Fruit fly (Drosophila melanogaster): ENCODE data around the gene CG16762.

The CG16762 gene

dm6 chr3L:2468509-2468908 lies 6.9 kb downstream of the CG16762 start (continued):
- TF ChIP-seq nerfin-1 (tag; optimal IDR thresholded peaks at IDR 0.05) (no peak), CG7839 (tag; optimal IDR thresholded peaks at IDR 0.05) (no peak), dmrt11E (tag; optimal IDR thresholded peaks at IDR 0.05) (peak; percentile 75), Rx (GFP tag; IDR thresholded peaks at IDR 0.05) (no peak), scrt (GFP tag; optimal IDR thresholded peaks at IDR 0.05) (no peak), ro (GFP tag; IDR thresholded peaks at IDR 0.05) (no peak), Chrac-16 (GFP tag; optimal IDR thresholded peaks at IDR 0.05) (no peak), prd (optimal IDR thresholded peaks at IDR 0.05) (no peak), prd (GFP tag; IDR thresholded peaks at IDR 0.05) (no peak), Eip74EF (GFP tag; optimal IDR thresholded peaks at IDR 0.05) (no peak), CG4404 (GFP tag; IDR thresholded peaks at IDR 0.05) (no peak), vnd (GFP tag; IDR thresholded peaks at IDR 0.05; ENCODE audit: partially characterized antibody) (no peak), gt (GFP tag; IDR thresholded peaks at IDR 0.05) (no peak), hkb (optimal IDR thresholded peaks at IDR 0.05) (no peak), hkb (GFP tag; IDR thresholded peaks at IDR 0.05) (no peak), CG14710 (tag; optimal IDR thresholded peaks at IDR 0.05) (peak; percentile 53), CG9437 (GFP tag; optimal IDR thresholded peaks at IDR 0.05) (no peak), Hey (tag; optimal IDR thresholded peaks at IDR 0.05) (no peak), pho (GFP tag; optimal IDR thresholded peaks at IDR 0.05) (no peak), Dip2 (GFP tag; IDR thresholded peaks at IDR 0.05) (no peak), Asciz (GFP tag; optimal IDR thresholded peaks at IDR 0.05) (peak; percentile 7), sug (tag; optimal IDR thresholded peaks at IDR 0.05) (no peak), sens (GFP tag) (peak; percentile 91), Pdp1 (GFP tag; optimal IDR thresholded peaks at IDR 0.05) (no peak), Opbp (GFP tag; IDR thresholded peaks at IDR 0.05; ENCODE audit: partially characterized antibody) (no peak), H15 (GFP tag; IDR thresholded peaks at IDR 0.05) (no peak), gce (GFP tag; IDR thresholded peaks at IDR 0.05) (no peak), CG31388 (GFP tag; optimal IDR thresholded peaks at IDR 0.05) (no peak), CG3407 (GFP tag; optimal IDR thresholded peaks at IDR 0.05) (peak; percentile 33), CG17361 (GFP tag; IDR thresholded peaks at IDR 0.05) (no peak), CG12104 (GFP tag; optimal IDR thresholded peaks at IDR 0.05) (no peak), ftz-f1 (GFP tag; optimal IDR thresholded peaks at IDR 0.05) (no peak), CG8478 (optimal IDR thresholded peaks at IDR 0.05) (no peak), phol (tag; optimal IDR thresholded peaks at IDR 0.05) (no peak), CG31441 (GFP tag; IDR thresholded peaks at IDR 0.05) (no peak), CG31224 (GFP tag; IDR thresholded peaks at IDR 0.05) (no peak), CHES-1-like (GFP tag; optimal IDR thresholded peaks at IDR 0.05) (no peak), tin (GFP tag; optimal IDR thresholded peaks at IDR 0.05) (no peak), CG34224 (GFP tag; IDR thresholded peaks at IDR 0.05; ENCODE audit: partially characterized antibody) (no peak), CG31365 (tag; optimal IDR thresholded peaks at IDR 0.05) (no peak), CG4617 (GFP tag; optimal IDR thresholded peaks at IDR 0.05; ENCODE audit: borderline replicate concordance) (no peak), pan (optimal IDR thresholded peaks at IDR 0.05) (no peak), pan (GFP tag; optimal IDR thresholded peaks at IDR 0.05 in 1 of 2, IDR thresholded peaks at IDR 0.05 in 1 of 2) (no peak), CG30431 (GFP tag; optimal IDR thresholded peaks at IDR 0.05) (no peak), Myb (GFP tag; optimal IDR thresholded peaks at IDR 0.05) (no peak), corto (GFP tag; optimal IDR thresholded peaks at IDR 0.05) (no peak), CG8089 (GFP tag; optimal IDR thresholded peaks at IDR 0.05) (no peak), dpn (GFP tag; optimal IDR thresholded peaks at IDR 0.05) (no peak), CG3847 (GFP tag; IDR thresholded peaks at IDR 0.05) (no peak), Vsx1 (GFP tag; optimal IDR thresholded peaks at IDR 0.05) (peak; percentile 91), pros (GFP tag; optimal IDR thresholded peaks at IDR 0.05) (peak; percentile 23), run (tag; optimal IDR thresholded peaks at IDR 0.05) (no peak), Hmx (GFP tag; optimal IDR thresholded peaks at IDR 0.05) (no peak)
